Worm (Caenorhabditis elegans): ENCODE results near the gene Y38H8A.12.

DNA sequence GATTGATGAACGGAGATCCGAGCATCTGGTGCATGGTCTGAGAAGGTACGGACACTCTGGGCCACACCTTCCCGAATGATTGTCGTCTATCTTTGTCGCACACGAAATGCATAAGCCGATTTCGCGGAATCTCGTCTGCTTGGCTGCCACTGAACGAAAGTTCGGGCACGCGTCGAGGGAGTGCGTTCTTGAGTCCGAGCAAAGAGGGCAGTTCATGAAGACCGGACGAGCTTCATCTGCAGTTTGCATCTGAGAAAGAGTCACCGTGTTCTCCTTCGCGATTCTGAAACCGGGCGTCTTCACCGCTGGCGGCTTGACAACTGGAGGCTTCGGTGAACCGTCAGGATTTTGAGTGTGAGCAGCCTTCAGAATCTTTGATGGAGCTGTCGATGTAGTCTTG lies 2.5 kb downstream of the Y38H8A.12 start:
- TF ChIP-seq cebp-1 (GFP tag; IDR thresholded peaks at IDR 0.05), result no peak
- no peak for TF ChIP-seq cebp-1 (tag; optimal IDR thresholded peaks at IDR 0.05)
- TF ChIP-seq Y53G8AR.9 (GFP tag; conservative IDR thresholded peaks at IDR 0.05), result no peak
- TF ChIP-seq F57C9.4 (tag; optimal IDR thresholded peaks at IDR 0.05), result no peak
- TF ChIP-seq rec-8 (tag; optimal IDR thresholded peaks at IDR 0.05), result no peak
- TF ChIP-seq dox-1 (GFP tag; IDR thresholded peaks at IDR 0.05), result no peak
- TF ChIP-seq bed-2 (GFP tag; IDR thresholded peaks at IDR 0.05), result no peak
- TF ChIP-seq B0336.3 (GFP tag; IDR thresholded peaks at IDR 0.05), result no peak
- no peak for TF ChIP-seq F22D6.2 (tag; optimal IDR thresholded peaks at IDR 0.05)

Measured in whole organism, young adult.